Worm (Caenorhabditis elegans): ENCODE measurements around the gene C09B9.7.

ce11 chrIV:5020533-5020932 is 40.4 kb downstream of the C09B9.7 start, which contains the start of gene T28H11.8:
- TF ChIP-seq ZK337.2 (GFP tag; IDR thresholded peaks at IDR 0.05) (no peak), nhr-237 (tag; optimal IDR thresholded peaks at IDR 0.05) (no peak), ceh-82 (tag; optimal IDR thresholded peaks at IDR 0.05) (no peak)
